Fruit fly (Drosophila melanogaster) whole organism: ENCODE measurements around the gene CG14340.

Experiments
- CG8478 ChIP-seq: fragments of >200 bp; optimal IDR thresholded peaks from 2 replicates; lab custom pipeline; 2018; ENCODE audit warnings: inconsistent platforms
- Dll ChIP-seq: fragments of >200 bp; optimal IDR thresholded peaks from 2 replicates; lab custom pipeline; 2017
- EcR ChIP-seq, 2 experiments: fragments of >200 bp; optimal IDR thresholded peaks; 2 replicates each; lab custom pipeline; 2017; ENCODE audit warnings: missing biosample characterization in 2 of 2, missing genetic modification characterization in 2 of 2, missing genetic modification reagents in 2 of 2
- pan ChIP-seq: fragments of >200 bp; optimal IDR thresholded peaks from 2 replicates; lab custom pipeline; 2017
- psq ChIP-seq: fragments of >200 bp; optimal IDR thresholded peaks from 2 replicates; lab custom pipeline; 2017

DNA sequence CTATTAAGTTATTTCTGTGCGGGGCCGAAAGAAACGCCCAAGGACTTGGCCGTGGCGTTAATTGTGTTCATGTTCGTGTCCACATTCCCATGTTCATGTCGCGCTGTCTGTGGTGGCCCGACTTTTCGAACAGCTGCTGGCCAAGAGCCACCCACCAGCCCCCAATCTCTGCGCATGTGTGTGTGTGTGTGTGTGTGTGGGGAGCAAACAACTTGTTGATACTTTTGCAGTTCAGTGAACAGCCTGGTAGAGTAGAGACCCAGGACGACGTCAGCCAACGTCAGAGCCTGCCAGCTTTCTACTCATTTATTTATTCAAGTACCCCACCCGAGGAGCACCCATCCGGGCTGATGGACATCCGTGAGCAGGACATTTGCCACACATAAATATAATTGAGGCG, 24.3 kb downstream of the CG14340 start:
- TF ChIP-seq Dll (lab: Kevin White, UChicago): no peak
- no peak for TF ChIP-seq pan (lab: Kevin White, UChicago)
- TF ChIP-seq psq (lab: Kevin White, UChicago): no peak
- no peak for TF ChIP-seq EcR (GFP tag; optimal IDR thresholded peaks at IDR 0.05; lab: Kevin White, UChicago)
- TF ChIP-seq CG8478 (lab: Kevin White, UChicago): no peak
